Worm (Caenorhabditis elegans): ENCODE data around the gene Y47C4A.1.

The Y47C4A.1 gene

DNA sequence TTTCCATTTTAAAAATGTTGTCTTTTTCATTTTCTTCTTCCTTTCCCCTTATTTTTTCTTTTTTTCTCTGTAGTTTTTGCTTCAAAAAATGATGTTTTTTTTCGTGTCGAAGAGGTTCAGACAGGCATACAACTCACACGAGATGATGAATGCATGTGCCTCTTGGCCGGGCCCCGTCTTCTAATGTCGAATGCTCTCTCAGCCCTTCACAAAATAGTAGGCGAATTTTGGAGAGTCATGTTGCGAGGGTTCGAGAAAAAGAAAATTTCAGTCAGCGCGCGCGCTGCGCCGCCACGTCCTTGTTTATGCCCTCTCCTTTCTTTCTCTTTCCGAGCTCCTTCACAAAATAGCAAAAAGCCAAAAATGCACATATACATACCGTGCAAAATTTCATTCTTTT, 38.0 kb upstream of the Y47C4A.1 start (continued):
- TF ChIP-seq nhr-77 (tag; optimal IDR thresholded peaks at IDR 0.05) (no peak), zfp-3 (GFP tag; conservative IDR thresholded peaks at IDR 0.05) (no peak), set-16 (GFP tag; IDR thresholded peaks at IDR 0.05) (peak; percentile 33; the same call in 1 of the 2 replicates), egl-43 (GFP tag; IDR thresholded peaks at IDR 0.05) (peak; percentile 49; the same call in 1 of the 2 replicates), ces-1 (GFP tag; optimal IDR thresholded peaks at IDR 0.05) (no peak), lin-1 (GFP tag; IDR thresholded peaks at IDR 0.05) (peak; percentile 28; the same call in 1 of the 2 replicates), snpc-4 (tag; optimal IDR thresholded peaks at IDR 0.05) (no peak), daf-16 (GFP tag; optimal IDR thresholded peaks at IDR 0.05) (peak in 1 of 2 experiments; percentile 17), daf-16 (tag; optimal IDR thresholded peaks at IDR 0.05) (peak; percentile 62), F26F4.8 (GFP tag; conservative IDR thresholded peaks at IDR 0.05) (no peak), F10B5.3 (tag; optimal IDR thresholded peaks at IDR 0.05) (no peak), lin-38 (GFP tag; IDR thresholded peaks at IDR 0.05) (peak; percentile 39; the same call in 1 of the 2 replicates), unc-62 (GFP tag; optimal IDR thresholded peaks at IDR 0.05 in 1 of 2) (no peak), unc-62 (tag; optimal IDR thresholded peaks at IDR 0.05) (no peak), lir-3 (tag; optimal IDR thresholded peaks at IDR 0.05) (no peak), lin-29 (GFP tag; IDR thresholded peaks at IDR 0.05) (no peak), nhr-41 (GFP tag; IDR thresholded peaks at IDR 0.05) (no peak), saeg-2 (GFP tag; IDR thresholded peaks at IDR 0.05) (no peak), ceh-20 (GFP tag; IDR thresholded peaks at IDR 0.05) (0 out of 2 replicates have a peak, but pooled peaks have one; percentile 43), nhr-28 (tag; optimal IDR thresholded peaks at IDR 0.05) (peak; percentile 6), nhr-6 (tag; optimal IDR thresholded peaks at IDR 0.05) (no peak), zag-1 (tag; optimal IDR thresholded peaks at IDR 0.05) (no peak), pha-4 (GFP tag; IDR thresholded peaks at IDR 0.05) (no peak), pha-4 (tag; optimal IDR thresholded peaks at IDR 0.05) (no peak), zip-2 (tag; optimal IDR thresholded peaks at IDR 0.05) (no peak), tra-1 (GFP tag; IDR thresholded peaks at IDR 0.05) (no peak), hlh-11 (tag; optimal IDR thresholded peaks at IDR 0.05) (peak; percentile 68), dmd-9 (GFP tag; IDR thresholded peaks at IDR 0.05) (0 out of 2 replicates have a peak, but pooled peaks have one; percentile 39), madf-5 (GFP tag; IDR thresholded peaks at IDR 0.05) (no peak), lin-15B (tag; optimal IDR thresholded peaks at IDR 0.05) (no peak), R02D3.7 (tag; optimal IDR thresholded peaks at IDR 0.05) (no peak), arid-1 (GFP tag; conservative IDR thresholded peaks at IDR 0.05) (no peak), ztf-7 (tag; optimal IDR thresholded peaks at IDR 0.05) (no peak), ama-1 (optimal IDR thresholded peaks at IDR 0.05) (no peak), egl-27 (tag; optimal IDR thresholded peaks at IDR 0.05) (no peak), F37D6.2 (tag; optimal IDR thresholded peaks at IDR 0.05) (peak; percentile 9), ztf-11 (tag; optimal IDR thresholded peaks at IDR 0.05) (no peak), mep-1 (tag; optimal IDR thresholded peaks at IDR 0.05) (peak; percentile 79), unc-130 (GFP tag; optimal IDR thresholded peaks at IDR 0.05) (no peak), zfp-2 (tag; optimal IDR thresholded peaks at IDR 0.05) (no peak), fos-1 (tag; optimal IDR thresholded peaks at IDR 0.05) (no peak), D1046.2 (GFP tag; IDR thresholded peaks at IDR 0.05) (no peak), snpc-1.2 (GFP tag; IDR thresholded peaks at IDR 0.05) (no peak), daf-12 (tag; optimal IDR thresholded peaks at IDR 0.05) (no peak), pqm-1 (tag; optimal IDR thresholded peaks at IDR 0.05) (no peak), lin-39 (tag; optimal IDR thresholded peaks at IDR 0.05) (no peak), ceh-62 (tag; optimal IDR thresholded peaks at IDR 0.05) (no peak), spr-1 (tag; optimal IDR thresholded peaks at IDR 0.05) (no peak), nhr-111 (GFP tag; optimal IDR thresholded peaks at IDR 0.05) (no peak), nhr-25 (tag; optimal IDR thresholded peaks at IDR 0.05; ENCODE audit: borderline replicate concordance, insufficient read depth) (no peak), T20F7.1 (GFP tag; optimal IDR thresholded peaks at IDR 0.05) (peak; percentile 35), sdz-12 (GFP tag; optimal IDR thresholded peaks at IDR 0.05) (no peak), dpl-1 (GFP tag; optimal IDR thresholded peaks at IDR 0.05) (peak; percentile 32), nhr-48 (tag; optimal IDR thresholded peaks at IDR 0.05) (no peak)
